Worm (Caenorhabditis elegans) whole organism, late embryonic: ENCODE measurements around the gene far-6.

Experiments
- C08G9.2 ChIP-seq: sonication (generic microtip); optimal IDR thresholded peaks from 2 replicates; lab custom pipeline; 2016; ENCODE audit warnings: mild to moderate bottlenecking, missing genetic modification characterization, moderate library complexity, missing compliant biosample characterization
- F13H6.1 ChIP-seq: sonication (generic microtip); optimal IDR thresholded peaks from 2 replicates; lab custom pipeline; 2016; ENCODE audit warnings: missing genetic modification characterization, missing compliant biosample characterization
- T23F11.4 ChIP-seq: fragments of 200-800 bp; sonication (Bioruptor generic); optimal IDR thresholded peaks from 2 replicates; lab custom pipeline; 2018; ENCODE audit warnings: mild to moderate bottlenecking, missing genetic modification characterization, missing compliant biosample characterization
- Y22D7AL.16 ChIP-seq: sonication (generic microtip); optimal IDR thresholded peaks from 2 replicates; lab custom pipeline; 2016; ENCODE audit warnings: missing genetic modification characterization, missing compliant biosample characterization
- ama-1 ChIP-seq: fragments of 150-350 bp; optimal IDR thresholded peaks from 2 replicates; lab custom pipeline; 2014
- ceh-14 ChIP-seq: sonication (generic microtip); optimal IDR thresholded peaks from 2 replicates; lab custom pipeline; 2016; ENCODE audit warnings: missing genotype, missing genetic modification characterization, missing compliant biosample characterization
- ceh-2 ChIP-seq: sonication (generic microtip); optimal IDR thresholded peaks from 2 replicates; lab custom pipeline; 2016; ENCODE audit warnings: missing genotype, missing genetic modification characterization, missing compliant biosample characterization
- ceh-31 ChIP-seq: sonication (generic microtip); optimal IDR thresholded peaks from 2 replicates; lab custom pipeline; 2016; ENCODE audit warnings: missing genetic modification characterization, missing compliant biosample characterization
- ceh-48 ChIP-seq: sonication (generic microtip); optimal IDR thresholded peaks from 2 replicates; lab custom pipeline; 2016; ENCODE audit warnings: missing genetic modification characterization, inconsistent platforms, missing compliant biosample characterization
- ceh-6 ChIP-seq: fragments of 200-800 bp; sonication (Bioruptor generic); optimal IDR thresholded peaks from 2 replicates; lab custom pipeline; 2018; ENCODE audit warnings: mild to moderate bottlenecking, missing genetic modification characterization, missing compliant biosample characterization
- dve-1 ChIP-seq: sonication (generic microtip); optimal IDR thresholded peaks from 2 replicates; lab custom pipeline; 2017; ENCODE audit warnings: antibody characterized with exemption, mild to moderate bottlenecking, missing genetic modification characterization, missing compliant biosample characterization
- elt-2 ChIP-seq: sonication (generic microtip); optimal IDR thresholded peaks from 2 replicates; lab custom pipeline; 2016; ENCODE audit warnings: missing genetic modification reagents, missing genetic modification characterization, missing compliant biosample characterization
- elt-4 ChIP-seq: sonication (generic microtip); optimal IDR thresholded peaks from 2 replicates; lab custom pipeline; 2016; ENCODE audit warnings: missing genetic modification characterization, missing compliant biosample characterization
- eyg-1 ChIP-seq: sonication (generic microtip); optimal IDR thresholded peaks from 2 replicates; lab custom pipeline; 2016; ENCODE audit warnings: missing genotype, missing genetic modification characterization, missing compliant biosample characterization
- lin-11 ChIP-seq: fragments of 200-800 bp; sonication (Bioruptor generic); optimal IDR thresholded peaks from 2 replicates; lab custom pipeline; 2018; ENCODE audit warnings: mild to moderate bottlenecking, missing genetic modification characterization, missing compliant biosample characterization
- mec-3 ChIP-seq: sonication (generic microtip); optimal IDR thresholded peaks from 2 replicates; lab custom pipeline; 2016; ENCODE audit warnings: borderline replicate concordance, missing genetic modification characterization, missing compliant biosample characterization
- nfya-1 ChIP-seq: sonication (generic microtip); optimal IDR thresholded peaks from 2 replicates; lab custom pipeline; 2017; ENCODE audit warnings: missing genetic modification characterization, mild to moderate bottlenecking, missing compliant biosample characterization, antibody characterized with exemption, moderate library complexity
- pax-1 ChIP-seq: fragments of 150-350 bp; optimal IDR thresholded peaks from 2 replicates; lab custom pipeline; 2014; ENCODE audit warnings: missing biosample characterization, missing genetic modification characterization
- pha-4 ChIP-seq: fragments of 150-350 bp; optimal IDR thresholded peaks from 2 replicates; lab custom pipeline; 2018; ENCODE audit warnings: missing biosample characterization, missing genetic modification reagents, missing genetic modification characterization
- ref-2 ChIP-seq: sonication (generic microtip); optimal IDR thresholded peaks from 2 replicates; lab custom pipeline; 2016; ENCODE audit warnings: missing genetic modification characterization, missing compliant biosample characterization
- rnt-1 ChIP-seq: sonication (generic microtip); optimal IDR thresholded peaks from 2 replicates; lab custom pipeline; 2016; ENCODE audit warnings: missing genetic modification characterization, missing compliant biosample characterization
- sdc-2 ChIP-seq: sonication (generic microtip); optimal IDR thresholded peaks from 2 replicates; lab custom pipeline; 2016; ENCODE audit warnings: missing genotype, missing genetic modification characterization, missing compliant biosample characterization
- sox-2 ChIP-seq: fragments of 200-800 bp; sonication (Bioruptor generic); IDR thresholded peaks from 2 replicates; pipeline ENCODE4 v1.3.6; 2022; ENCODE audit warnings: missing genetic modification reagents, missing genetic modification characterization, missing compliant biosample characterization
- sox-4 ChIP-seq: sonication (generic microtip); optimal IDR thresholded peaks from 2 replicates; lab custom pipeline; 2017; ENCODE audit warnings: mild to moderate bottlenecking, missing genetic modification characterization, inconsistent platforms, missing compliant biosample characterization
- syd-9 ChIP-seq: sonication (generic microtip); optimal IDR thresholded peaks from 2 replicates; lab custom pipeline; 2016; ENCODE audit warnings: mild to moderate bottlenecking, missing genetic modification characterization, moderate library complexity, missing compliant biosample characterization
- tbx-7 ChIP-seq: sonication (generic microtip); optimal IDR thresholded peaks from 2 replicates; lab custom pipeline; 2016; ENCODE audit warnings: missing genotype, missing genetic modification characterization, missing compliant biosample characterization
- unc-42 ChIP-seq: sonication (generic microtip); optimal IDR thresholded peaks from 2 replicates; lab custom pipeline; 2016; ENCODE audit warnings: missing genotype, missing genetic modification characterization, missing compliant biosample characterization
- unc-55 ChIP-seq: sonication (generic microtip); optimal IDR thresholded peaks from 2 replicates; lab custom pipeline; 2017; ENCODE audit warnings: missing biosample characterization, missing genetic modification reagents, missing genetic modification characterization
- unc-86 ChIP-seq: sonication (generic microtip); optimal IDR thresholded peaks from 2 replicates; lab custom pipeline; 2016; ENCODE audit warnings: missing genetic modification characterization, missing compliant biosample characterization
- zip-5 ChIP-seq: sonication (generic microtip); optimal IDR thresholded peaks from 2 replicates; lab custom pipeline; 2016; ENCODE audit warnings: missing genetic modification characterization, missing compliant biosample characterization
- ztf-16 ChIP-seq: sonication (generic microtip); optimal IDR thresholded peaks from 2 replicates; lab custom pipeline; 2017; ENCODE audit warnings: missing genetic modification characterization, missing compliant biosample characterization

far-6 gene

DNA sequence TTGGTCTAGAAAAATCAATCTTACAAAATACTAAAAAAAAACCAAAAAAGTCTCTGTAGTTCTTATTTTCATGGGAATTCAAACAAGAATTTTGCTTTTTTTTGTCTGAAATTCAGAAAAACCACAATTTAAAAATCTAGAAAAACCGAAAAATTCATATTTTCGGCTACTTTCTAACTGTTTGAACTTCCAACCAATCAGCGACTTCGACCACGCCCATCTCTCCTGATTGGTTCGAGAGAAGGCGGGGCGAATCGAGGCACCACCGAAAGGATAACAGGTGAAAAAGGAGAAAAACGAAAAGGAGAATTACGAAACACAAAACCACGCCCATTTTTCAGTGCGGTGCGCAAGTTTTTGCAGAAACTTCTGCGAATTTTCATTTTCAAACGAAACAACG lies 23.4 kb upstream of the far-6 start:
- TF ChIP-seq sox-4 (tag; lab: Kevin White, UChicago) (no peak), nfya-1 (tag; lab: Kevin White, UChicago) (peak; percentile 62)

DNA sequence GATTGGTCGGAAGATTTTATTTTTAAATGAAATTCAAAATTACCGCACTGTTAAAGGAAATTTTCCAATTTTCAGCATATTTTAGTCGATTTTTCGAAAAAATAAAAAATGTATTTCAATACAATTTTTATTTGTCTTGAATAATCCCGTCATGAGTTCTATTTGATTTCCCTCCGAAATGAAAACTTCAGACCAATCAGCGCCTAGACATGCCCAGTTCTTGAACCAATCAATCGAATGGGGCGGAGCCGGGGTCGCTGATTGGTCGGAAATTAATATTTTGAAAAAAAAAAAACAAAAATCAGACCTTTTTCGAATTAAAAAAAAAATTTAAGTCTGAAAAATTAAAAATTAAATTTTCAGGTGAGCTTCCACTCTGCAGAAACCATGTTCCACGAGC lies 18.5 kb upstream of the far-6 start:
- TF ChIP-seq nfya-1 (tag; lab: Kevin White, UChicago) (peak; percentile 64), F13H6.1 (tag; lab: Kevin White, UChicago) (no peak), ama-1 (lab: Kevin White, UChicago) (no peak), elt-4 (tag; lab: Kevin White, UChicago) (no peak), unc-55 (GFP tag; lab: Kevin White, UChicago) (no peak), ceh-31 (tag; lab: Kevin White, UChicago) (no peak), ztf-16 (tag; lab: Kevin White, UChicago) (no peak), eyg-1 (no peak)

DNA sequence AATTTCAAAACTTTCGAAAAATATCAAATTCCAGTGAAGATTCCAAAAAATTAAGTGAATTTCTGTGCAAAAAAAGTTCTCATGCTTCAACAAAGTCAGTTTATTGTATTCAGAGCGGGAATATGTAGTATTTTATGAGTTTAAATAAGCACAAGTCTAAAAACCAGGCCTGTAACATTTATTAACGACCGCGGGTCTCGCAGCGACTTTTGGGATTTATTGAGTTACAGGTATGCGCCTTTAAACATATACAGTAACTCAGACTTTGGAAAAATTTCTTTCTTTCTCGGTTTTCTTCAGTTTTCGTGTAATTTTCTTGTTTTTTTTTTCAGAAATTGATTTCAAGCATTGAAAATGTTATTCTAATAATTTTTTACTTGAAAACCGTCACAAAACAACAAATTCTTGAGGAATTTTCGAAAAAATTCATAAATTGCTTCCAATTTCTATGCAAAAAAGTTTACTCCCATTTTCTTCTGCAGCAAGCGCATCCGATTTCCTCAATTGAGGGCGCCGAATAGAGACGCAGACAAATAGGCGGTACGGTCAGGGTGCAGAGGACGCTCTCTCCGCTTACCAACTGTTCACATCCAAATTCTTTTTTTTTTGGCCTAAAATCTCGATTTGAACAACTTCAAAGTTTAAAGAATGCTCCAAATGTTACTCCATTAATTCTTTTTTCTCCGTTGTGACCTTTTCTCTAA lies 16.7 kb upstream of the far-6 start:
- peak; percentile 11 for TF ChIP-seq nfya-1 (tag; lab: Kevin White, UChicago)
- TF ChIP-seq C08G9.2 (tag; lab: Kevin White, UChicago), result no peak
- TF ChIP-seq ztf-16 (tag; lab: Kevin White, UChicago), result no peak
- no peak for TF ChIP-seq lin-11 (tag; lab: Kevin White, UChicago)
- no peak for TF ChIP-seq F13H6.1 (tag; lab: Kevin White, UChicago)

DNA sequence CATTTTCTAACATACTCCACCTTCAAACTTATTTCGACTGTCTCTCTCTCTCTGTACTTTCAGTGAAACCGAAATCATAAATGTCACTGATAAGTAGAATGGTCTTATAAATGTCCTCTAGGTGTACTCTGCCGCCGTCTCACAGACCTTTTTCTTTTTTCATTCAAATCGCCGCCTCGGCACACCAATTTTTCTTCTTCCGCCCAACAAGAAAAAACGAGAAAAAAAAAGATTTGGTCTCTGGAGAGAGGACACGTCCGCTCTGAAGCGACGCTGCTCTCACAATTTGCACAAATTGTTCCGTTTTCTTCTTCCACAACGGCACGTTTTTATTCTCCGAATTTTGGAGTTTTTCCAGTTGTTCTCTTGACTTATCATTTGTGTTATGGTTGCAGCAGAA lies 15.0 kb upstream of the far-6 start:
- TF ChIP-seq unc-55 (GFP tag; lab: Kevin White, UChicago) (no peak), unc-42 (tag; lab: Kevin White, UChicago) (no peak), Y22D7AL.16 (no peak)

DNA sequence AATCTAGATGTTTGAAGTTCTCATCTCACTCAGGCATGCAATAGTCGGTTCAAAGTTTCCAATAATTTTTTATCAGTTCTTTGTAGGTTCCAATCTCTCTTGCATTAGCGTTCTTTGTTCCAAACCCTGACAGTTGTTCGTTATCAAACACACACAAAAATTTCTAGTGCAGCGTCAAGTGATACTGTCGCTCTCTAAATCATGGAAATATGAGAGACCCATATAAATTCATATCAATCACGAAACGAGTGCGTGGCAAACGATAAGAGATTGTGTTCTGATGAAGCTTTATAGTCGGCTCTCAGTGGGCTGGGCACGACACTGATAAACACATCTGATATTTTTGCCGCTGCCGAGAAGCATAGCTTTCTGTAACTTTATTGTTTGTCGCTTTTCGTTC lies 14.0 kb upstream of the far-6 start:
- TF ChIP-seq ceh-14 (tag; lab: Kevin White, UChicago) (no peak), pax-1 (no peak), elt-2 (peak; percentile 87), sdc-2 (no peak), sox-2 (GFP tag; lab: Robert Waterston, UW) (no peak), syd-9 (tag; lab: Kevin White, UChicago) (no peak), T23F11.4 (GFP tag; lab: Kevin White, UChicago) (no peak)

DNA sequence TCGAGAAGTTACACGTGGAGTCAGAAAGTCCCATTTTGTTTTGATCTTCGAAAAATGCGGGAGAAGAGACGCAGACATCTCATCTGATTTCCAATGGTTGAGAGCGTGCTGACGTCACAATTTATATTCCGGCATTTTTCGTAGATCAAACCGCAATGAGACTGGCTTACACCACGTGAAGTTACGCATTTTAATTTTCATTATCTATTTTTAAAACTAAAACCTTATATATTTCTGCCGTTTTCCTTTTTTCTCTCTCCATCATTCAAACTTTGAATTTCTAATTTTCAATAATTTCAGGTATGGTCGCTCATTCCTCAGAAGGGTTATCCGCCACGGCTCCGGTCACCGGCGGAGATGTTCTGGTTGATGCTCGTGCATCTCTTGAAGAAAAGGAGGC lies 12.8 kb upstream of the far-6 start, which contains the start of gene fat-1:
Gene fat-1, plus strand, starts transcription at position 301 of the 400 bp plus-strand sequence.
- TF ChIP-seq C08G9.2 (tag; lab: Kevin White, UChicago) (no peak), pha-4 (tag; lab: Kevin White, UChicago) (no peak), ama-1 (lab: Kevin White, UChicago) (no peak), sdc-2 (no peak), dve-1 (tag; lab: Kevin White, UChicago) (no peak), unc-86 (no peak), T23F11.4 (GFP tag; lab: Kevin White, UChicago) (no peak), lin-11 (tag; lab: Kevin White, UChicago) (no peak), tbx-7 (tag; lab: Kevin White, UChicago) (no peak), ceh-48 (tag; lab: Kevin White, UChicago) (no peak), ceh-31 (tag; lab: Kevin White, UChicago) (no peak), ceh-6 (GFP tag; lab: Kevin White, UChicago) (no peak), zip-5 (tag; lab: Kevin White, UChicago) (no peak), Y22D7AL.16 (no peak), sox-4 (tag; lab: Kevin White, UChicago) (no peak), rnt-1 (tag; lab: Kevin White, UChicago) (no peak), ceh-14 (tag; lab: Kevin White, UChicago) (no peak)

DNA sequence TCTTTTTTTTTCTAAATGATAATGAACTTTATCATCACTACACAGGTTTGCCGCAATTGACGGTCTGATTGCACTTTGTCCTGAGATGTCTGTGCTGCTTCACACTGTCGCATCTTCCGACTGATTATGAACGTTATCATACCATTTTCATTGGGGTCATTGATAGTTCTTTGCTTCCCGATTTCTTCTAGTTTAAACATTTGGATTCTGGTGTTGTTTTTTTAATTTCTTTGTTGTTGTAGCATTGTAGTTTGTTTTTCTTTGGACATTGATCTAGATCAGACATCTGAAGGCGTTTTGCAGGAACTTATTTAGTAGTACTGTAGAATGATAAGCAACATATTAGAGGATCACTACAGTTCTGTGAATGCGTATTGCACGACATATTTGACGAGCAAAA lies 9.4 kb upstream of the far-6 start:
- TF ChIP-seq elt-2 (peak; percentile 77), lin-11 (tag; lab: Kevin White, UChicago) (no peak), ceh-2 (tag; lab: Kevin White, UChicago) (no peak), mec-3 (tag; lab: Kevin White, UChicago) (no peak), ref-2 (tag; lab: Kevin White, UChicago) (no peak), dve-1 (tag; lab: Kevin White, UChicago) (no peak)
